Worm (Caenorhabditis elegans) whole organism, young adult: Measurements from ENCODE around the gene cest-9.1.

Experiments
- F55B11.4 ChIP-seq: sonication (generic microtip); optimal IDR thresholded peaks from 2 replicates; lab custom pipeline; 2016; ENCODE audit warnings: missing compliant biosample characterization, missing genetic modification characterization, borderline replicate concordance; ENCODE audit not compliant: insufficient read depth
- F57A8.1 ChIP-seq: fragments of 200-800 bp; sonication (Bioruptor generic); optimal IDR thresholded peaks from 2 replicates; lab custom pipeline; 2018; ENCODE audit warnings: mild to moderate bottlenecking, missing genetic modification characterization, moderate library complexity, missing compliant biosample characterization
- K12H6.12 ChIP-seq: fragments of 200-800 bp; sonication (Bioruptor generic); optimal IDR thresholded peaks from 2 replicates; lab custom pipeline; 2018; ENCODE audit warnings: mild to moderate bottlenecking, missing genetic modification characterization, missing compliant biosample characterization
- T07F8.4 ChIP-seq: sonication (generic microtip); optimal IDR thresholded peaks from 2 replicates; lab custom pipeline; 2016; ENCODE audit warnings: mild to moderate bottlenecking, missing genetic modification characterization, moderate library complexity, missing compliant biosample characterization
- Y53F4B.3 ChIP-seq: fragments of 200-800 bp; sonication (Bioruptor generic); IDR thresholded peaks from 2 replicates; pipeline ENCODE4 v1.3.6; 2022; ENCODE audit warnings: missing genetic modification reagents, missing genetic modification characterization, missing compliant biosample characterization
- Y56A3A.18 ChIP-seq: fragments of 200-800 bp; sonication (Bioruptor generic); IDR thresholded peaks from 2 replicates; pipeline ENCODE4 v1.3.6; 2022; ENCODE audit warnings: missing genetic modification reagents, missing genetic modification characterization, missing compliant biosample characterization
- Y79H2A.3 ChIP-seq: fragments of 200-800 bp; sonication (Bioruptor generic); conservative IDR thresholded peaks from 2 replicates; pipeline ENCODE4 v1.3.6; 2022; ENCODE audit warnings: missing genetic modification reagents, missing genetic modification characterization, missing compliant biosample characterization
- ama-1 ChIP-seq, 3 experiments: fragments of 150-350 bp in 1 of 3; sonication (generic microtip) in 2 of 3; optimal IDR thresholded peaks; 2 replicates each; lab custom pipeline; 2014 to 2018; ENCODE audit warnings: missing biosample characterization in 2 of 3, missing genetic modification characterization in 2 of 3, missing genetic modification reagents in 2 of 3
- atf-7 ChIP-seq: sonication (generic microtip); optimal IDR thresholded peaks from 2 replicates; lab custom pipeline; 2017; ENCODE audit warnings: mild to moderate bottlenecking, missing genetic modification characterization, missing compliant biosample characterization
- ccch-3 ChIP-seq: fragments of 200-800 bp; sonication (Bioruptor generic); optimal IDR thresholded peaks from 2 replicates; lab custom pipeline; 2018; ENCODE audit warnings: mild to moderate bottlenecking, missing genetic modification characterization, missing compliant biosample characterization
- cebp-1 ChIP-seq, 2 experiments: fragments of 200-800 bp in 1 of 2; sonication (Bioruptor generic) in 1 of 2; sonication (generic microtip) in 1 of 2; IDR thresholded peaks in 1 of 2; optimal IDR thresholded peaks in 1 of 2; 2 replicates each; pipeline versions ENCODE4 v1.3.6 to Lab custom; 2017 to 2022; ENCODE audit warnings: missing compliant biosample characterization in 2 of 2, missing genetic modification characterization in 2 of 2, mild to moderate bottlenecking in 1 of 2, missing genetic modification reagents in 1 of 2, moderate library complexity in 1 of 2
- ceh-91 ChIP-seq: fragments of 200-800 bp; sonication (Bioruptor generic); IDR thresholded peaks from 2 replicates; pipeline ENCODE4 v1.3.6; 2022; ENCODE audit warnings: missing genetic modification reagents, missing genetic modification characterization, missing compliant biosample characterization
- die-1 ChIP-seq: sonication (generic microtip); optimal IDR thresholded peaks from 2 replicates; lab custom pipeline; 2016; ENCODE audit warnings: missing genotype, mild to moderate bottlenecking, missing genetic modification characterization, missing compliant biosample characterization
- dpff-1 ChIP-seq: sonication (generic microtip); optimal IDR thresholded peaks from 2 replicates; lab custom pipeline; 2017; ENCODE audit warnings: mild to moderate bottlenecking, missing genetic modification characterization, missing compliant biosample characterization
- dpl-1 ChIP-seq: fragments of 150-350 bp; optimal IDR thresholded peaks from 2 replicates; lab custom pipeline; 2014; ENCODE audit warnings: missing biosample characterization, missing genetic modification reagents, missing genetic modification characterization
- egl-18 ChIP-seq: fragments of 200-800 bp; sonication (Bioruptor generic); IDR thresholded peaks from 2 replicates; pipeline ENCODE4 v1.3.6; 2022; ENCODE audit warnings: missing genetic modification reagents, missing genetic modification characterization, missing compliant biosample characterization
- him-1 ChIP-seq: sonication (generic microtip); optimal IDR thresholded peaks from 2 replicates; lab custom pipeline; 2016; ENCODE audit warnings: missing genotype, missing genetic modification reagents, missing genetic modification characterization, missing compliant biosample characterization
- hmg-20 ChIP-seq: fragments of 200-800 bp; sonication (Bioruptor generic); IDR thresholded peaks from 2 replicates; pipeline ENCODE4 v1.3.6; 2022; ENCODE audit warnings: missing genetic modification reagents, missing genetic modification characterization, missing compliant biosample characterization
- lag-1 ChIP-seq: fragments of 200-800 bp; sonication (Bioruptor generic); IDR thresholded peaks from 2 replicates; pipeline ENCODE4 v1.3.6; 2022; ENCODE audit warnings: missing genetic modification reagents, missing genetic modification characterization, missing compliant biosample characterization
- lin-40 ChIP-seq: sonication (generic microtip); optimal IDR thresholded peaks from 2 replicates; lab custom pipeline; 2016; ENCODE audit warnings: missing genetic modification characterization, mild to moderate bottlenecking, missing compliant biosample characterization, missing genotype, missing genetic modification reagents
- lsl-1 ChIP-seq: fragments of 200-800 bp; sonication (Bioruptor generic); optimal IDR thresholded peaks from 2 replicates; lab custom pipeline; 2018; ENCODE audit warnings: mild to moderate bottlenecking, missing genetic modification characterization, moderate library complexity, missing compliant biosample characterization
- madf-6 ChIP-seq: fragments of 200-800 bp; sonication (Bioruptor generic); IDR thresholded peaks from 2 replicates; pipeline ENCODE4 v1.3.6; 2022; ENCODE audit warnings: missing genetic modification reagents, missing genetic modification characterization, missing compliant biosample characterization
- nfya-1 ChIP-seq: sonication (generic microtip); optimal IDR thresholded peaks from 2 replicates; lab custom pipeline; 2017; ENCODE audit warnings: antibody characterized with exemption, missing compliant biosample characterization, missing genetic modification characterization, borderline replicate concordance; ENCODE audit not compliant: insufficient read depth
- nfya-2 ChIP-seq: fragments of 200-800 bp; sonication (Bioruptor generic); IDR thresholded peaks from 2 replicates; pipeline ENCODE4 v1.3.6; 2022; ENCODE audit warnings: missing genetic modification reagents, missing genetic modification characterization, missing compliant biosample characterization
- nfyb-1 ChIP-seq: fragments of 200-800 bp; sonication (Bioruptor generic); IDR thresholded peaks from 2 replicates; pipeline ENCODE4 v1.3.6; 2022; ENCODE audit warnings: missing genetic modification reagents, missing genetic modification characterization, missing compliant biosample characterization
- nhr-179 ChIP-seq: sonication (generic microtip); optimal IDR thresholded peaks from 2 replicates; lab custom pipeline; 2016; ENCODE audit warnings: mild to moderate bottlenecking, missing genetic modification characterization, missing compliant biosample characterization
- nhr-27 ChIP-seq: fragments of 200-800 bp; sonication (Bioruptor generic); optimal IDR thresholded peaks from 2 replicates; lab custom pipeline; 2018; ENCODE audit warnings: mild to moderate bottlenecking, missing genetic modification characterization, moderate library complexity, missing compliant biosample characterization
- nhr-80 ChIP-seq: sonication (generic microtip); optimal IDR thresholded peaks from 2 replicates; lab custom pipeline; 2016; ENCODE audit warnings: missing genetic modification characterization, missing compliant biosample characterization
- rcor-1 ChIP-seq: fragments of 200-800 bp; sonication (Bioruptor generic); IDR thresholded peaks from 2 replicates; pipeline ENCODE4 v1.3.6; 2022; ENCODE audit warnings: missing genetic modification reagents, missing genetic modification characterization, missing compliant biosample characterization
- sea-2 ChIP-seq: fragments of 200-800 bp; sonication (Bioruptor generic); IDR thresholded peaks from 2 replicates; pipeline ENCODE4 v1.3.6; 2022; ENCODE audit warnings: missing genetic modification characterization, missing compliant biosample characterization
- snpc-1.3 ChIP-seq: sonication (generic microtip); optimal IDR thresholded peaks from 2 replicates; lab custom pipeline; 2017; ENCODE audit warnings: missing genetic modification characterization, mild to moderate bottlenecking, missing compliant biosample characterization, antibody characterized with exemption, moderate library complexity, missing genotype, missing genetic modification reagents; ENCODE audit not compliant: insufficient read depth
- somi-1 ChIP-seq: fragments of 200-800 bp; sonication (Bioruptor generic); optimal IDR thresholded peaks from 2 replicates; lab custom pipeline; 2018; ENCODE audit warnings: mild to moderate bottlenecking, missing genetic modification characterization, missing compliant biosample characterization
- tbp1 ChIP-seq: fragments of 200-800 bp; sonication (Bioruptor generic); optimal IDR thresholded peaks from 2 replicates; lab custom pipeline; 2018; ENCODE audit warnings: mild to moderate bottlenecking, missing genetic modification characterization, missing compliant biosample characterization
- tlf-1 ChIP-seq: fragments of 200-800 bp; sonication (Bioruptor generic); optimal IDR thresholded peaks from 2 replicates; lab custom pipeline; 2018; ENCODE audit warnings: mild to moderate bottlenecking, missing genetic modification characterization, missing compliant biosample characterization
- unc-130 ChIP-seq: sonication (generic microtip); optimal IDR thresholded peaks from 2 replicates; lab custom pipeline; 2016; ENCODE audit warnings: missing genetic modification reagents, missing genetic modification characterization, missing compliant biosample characterization
- unc-62 ChIP-seq: fragments of 150-350 bp; optimal IDR thresholded peaks from 2 replicates; lab custom pipeline; 2014; ENCODE audit warnings: missing biosample characterization, missing genetic modification reagents, missing genetic modification characterization
- ztf-22 ChIP-seq: fragments of 200-800 bp; sonication (Bioruptor generic); optimal IDR thresholded peaks from 2 replicates; lab custom pipeline; 2018; ENCODE audit warnings: mild to moderate bottlenecking, missing genetic modification characterization, moderate library complexity, missing compliant biosample characterization
- ztf-26 ChIP-seq: sonication (generic microtip); optimal IDR thresholded peaks from 2 replicates; lab custom pipeline; 2017; ENCODE audit warnings: missing genetic modification characterization, missing compliant biosample characterization
- ztf-28 ChIP-seq: fragments of 200-800 bp; sonication (Bioruptor generic); IDR thresholded peaks from 2 replicates; pipeline ENCODE4 v1.3.6; 2022; ENCODE audit warnings: missing genetic modification reagents, missing genetic modification characterization, missing compliant biosample characterization
- ztf-6 ChIP-seq: fragments of 200-800 bp; sonication (Bioruptor generic); IDR thresholded peaks from 2 replicates; pipeline ENCODE4 v1.3.6; 2022; ENCODE audit warnings: missing genetic modification reagents, missing genetic modification characterization, missing compliant biosample characterization

The cest-9.1 gene

ce11 chrX:12180681-12181080, 45.3 kb upstream of the cest-9.1 start:
- no peak for TF ChIP-seq Y53F4B.3 (GFP tag; lab: Robert Waterston, UW)
- peak; percentile 31 for TF ChIP-seq ztf-26
- TF ChIP-seq lin-40 (tag; lab: Kevin White, UChicago), result peak; percentile 62
- no peak for TF ChIP-seq dpff-1 (tag; lab: Kevin White, UChicago)
- TF ChIP-seq F57A8.1, result no peak
- TF ChIP-seq nfyb-1, result no peak

- peak; percentile 49 for TF ChIP-seq nhr-80
- TF ChIP-seq F55B11.4, result no peak
- no peak for TF ChIP-seq hmg-20
- TF ChIP-seq rcor-1 (GFP tag; lab: Robert Waterston, UW), result no peak
- TF ChIP-seq tbp1, result no peak
Measured at ce11 chrX:12181606-12182005, 44.4 kb upstream of the cest-9.1 start.

- TF ChIP-seq snpc-1.3 (tag; lab: Kevin White, UChicago), result no peak
- TF ChIP-seq ztf-6 (GFP tag; lab: Robert Waterston, UW), result no peak
- TF ChIP-seq nfya-2 (GFP tag; lab: Robert Waterston, UW), result no peak
- TF ChIP-seq T07F8.4 (tag; lab: Kevin White, UChicago), result no peak
- no peak for TF ChIP-seq egl-18 (GFP tag; lab: Robert Waterston, UW)
- TF ChIP-seq die-1 (tag; lab: Kevin White, UChicago), result no peak
- TF ChIP-seq atf-7, result no peak
- TF ChIP-seq Y79H2A.3 (GFP tag; lab: Robert Waterston, UW), result no peak
- TF ChIP-seq, all 124 proteins: peak for 0
Measured at ce11 chrX:12182684-12183477, 43.1 kb upstream of the cest-9.1 start.

- TF ChIP-seq ceh-91 (no peak), unc-62 (GFP tag; lab: Kevin White, UChicago) (no peak), ama-1 (optimal IDR thresholded peaks at IDR 0.05; lab: Kevin White, UChicago) (no peak), ama-1 (GFP tag; optimal IDR thresholded peaks at IDR 0.05; lab: Kevin White, UChicago) (no peak), nfyb-1 (no peak), lsl-1 (GFP tag; lab: Kevin White, UChicago) (no peak), madf-6 (GFP tag; lab: Robert Waterston, UW) (no peak), egl-18 (GFP tag; lab: Robert Waterston, UW) (no peak), nfya-1 (tag; lab: Kevin White, UChicago) (no peak), dpl-1 (GFP tag; lab: Kevin White, UChicago) (no peak), ztf-28 (GFP tag; lab: Robert Waterston, UW) (no peak), somi-1 (no peak), him-1 (no peak), unc-130 (GFP tag; lab: Kevin White, UChicago) (no peak)
- TF ChIP-seq, all 124 proteins: peak for 0
Measured at ce11 chrX:12184393-12184792, 41.6 kb upstream of the cest-9.1 start.

ce11 chrX:12185847-12186559, 40.0 kb upstream of the cest-9.1 start:
- TF ChIP-seq sea-2 (GFP tag; lab: Robert Waterston, UW) (no peak), ztf-22 (GFP tag; lab: Kevin White, UChicago) (no peak), nhr-179 (no peak), unc-62 (GFP tag; lab: Kevin White, UChicago) (no peak), die-1 (tag; lab: Kevin White, UChicago) (no peak), tlf-1 (GFP tag; lab: Kevin White, UChicago) (no peak), K12H6.12 (tag; lab: Kevin White, UChicago) (peak; percentile 53), Y56A3A.18 (GFP tag; lab: Robert Waterston, UW) (no peak), ccch-3 (GFP tag; lab: Kevin White, UChicago) (no peak), egl-18 (GFP tag; lab: Robert Waterston, UW) (no peak), nhr-27 (tag; lab: Kevin White, UChicago) (no peak), cebp-1 (GFP tag; IDR thresholded peaks at IDR 0.05; lab: Robert Waterston, UW) (no peak), cebp-1 (tag; optimal IDR thresholded peaks at IDR 0.05; lab: Kevin White, UChicago) (peak; percentile 52), somi-1 (peak; percentile 21), lag-1 (GFP tag; lab: Robert Waterston, UW) (no peak)
